Fruit fly (Drosophila melanogaster): Measurements from ENCODE around the gene Prosalpha2.

Gene Prosalpha2

dm6 chr3R:12402935-12403334 is 28.2 kb upstream of the Prosalpha2 start (continued):
- TF ChIP-seq H2.0 (GFP tag; IDR thresholded peaks at IDR 0.05) (peak; percentile 96), cato (GFP tag; optimal IDR thresholded peaks at IDR 0.05; ENCODE audit: borderline replicate concordance) (peak; percentile 94), jumu (GFP tag; optimal IDR thresholded peaks at IDR 0.05) (peak; percentile 88), ranshi (GFP tag; IDR thresholded peaks at IDR 0.05) (peak; percentile 96), CG31441 (GFP tag; IDR thresholded peaks at IDR 0.05) (peak; percentile 99), nerfin-1 (tag; optimal IDR thresholded peaks at IDR 0.05) (peak; percentile 98), YL-1 (GFP tag; optimal IDR thresholded peaks at IDR 0.05) (peak; percentile 91), CG11560 (tag; IDR thresholded peaks at IDR 0.05) (peak; percentile 65; the same call in 2 of the 3 replicates), CG7839 (tag; optimal IDR thresholded peaks at IDR 0.05) (peak; percentile 99), ssp (GFP tag; IDR thresholded peaks at IDR 0.05) (peak; percentile 76), Opbp (GFP tag; IDR thresholded peaks at IDR 0.05; ENCODE audit: partially characterized antibody) (no peak), Sry-β (GFP tag; optimal IDR thresholded peaks at IDR 0.05) (peak; percentile 74), CG18599 (GFP tag; optimal IDR thresholded peaks at IDR 0.05) (peak; percentile 99), HLH54F (GFP tag; optimal IDR thresholded peaks at IDR 0.05) (peak; percentile 89), CG43689 (GFP tag; IDR thresholded peaks at IDR 0.05) (peak; percentile 88), CG12155 (GFP tag; optimal IDR thresholded peaks at IDR 0.05) (peak; percentile 96), CG11398 (GFP tag; optimal IDR thresholded peaks at IDR 0.05) (peak; percentile 88), CG32772 (GFP tag; IDR thresholded peaks at IDR 0.05) (peak; percentile 88), CG15601 (tag; optimal IDR thresholded peaks at IDR 0.05) (peak; percentile 98), Neu2 (GFP tag; optimal IDR thresholded peaks at IDR 0.05; ENCODE audit: borderline replicate concordance) (peak; percentile 86), CG9215 (GFP tag; IDR thresholded peaks at IDR 0.05) (peak; percentile 80; the same call in 1 of the 2 replicates), Dip3 (GFP tag; optimal IDR thresholded peaks at IDR 0.05) (peak; percentile 91), CG17359 (tag; optimal IDR thresholded peaks at IDR 0.05) (peak; percentile 98), CG6791 (GFP tag; IDR thresholded peaks at IDR 0.05; ENCODE audit: partially characterized antibody) (no peak), ttk (GFP tag; IDR thresholded peaks at IDR 0.05) (peak; percentile 93), tll (GFP tag; optimal IDR thresholded peaks at IDR 0.05) (peak in 1 of 2 experiments; percentile 76), CG7987 (GFP tag; optimal IDR thresholded peaks at IDR 0.05) (peak; percentile 96), CG8924 (tag; optimal IDR thresholded peaks at IDR 0.05) (peak; percentile 99), Awh (GFP tag; IDR thresholded peaks at IDR 0.05) (peak; percentile 98), slou (GFP tag; optimal IDR thresholded peaks at IDR 0.05) (peak; percentile 86), CG30020 (tag; optimal IDR thresholded peaks at IDR 0.05) (peak; percentile 90), Six4 (GFP tag; optimal IDR thresholded peaks at IDR 0.05) (peak; percentile 99), CG13287 (GFP tag; IDR thresholded peaks at IDR 0.05; ENCODE audit: partially characterized antibody) (peak; percentile 71; the same call in 1 of the 2 replicates), hb (GFP tag; IDR thresholded peaks at IDR 0.05; ENCODE audit: partially characterized antibody) (no peak), Nf-YC (tag; optimal IDR thresholded peaks at IDR 0.05) (peak; percentile 92), tio (GFP tag; optimal IDR thresholded peaks at IDR 0.05) (no peak), Doc2 (GFP tag; IDR thresholded peaks at IDR 0.05) (no peak), Bteb2 (GFP tag; optimal IDR thresholded peaks at IDR 0.05) (peak; percentile 96), wek (GFP tag; optimal IDR thresholded peaks at IDR 0.05) (peak; percentile 92), odd (GFP tag; optimal IDR thresholded peaks at IDR 0.05) (peak; percentile 96), Hsf (GFP tag; optimal IDR thresholded peaks at IDR 0.05) (peak; percentile 97), klu (GFP tag; IDR thresholded peaks at IDR 0.05) (peak; percentile 86), fd96Cb (tag; optimal IDR thresholded peaks at IDR 0.05) (peak; percentile 99), Sin3A (optimal IDR thresholded peaks at IDR 0.05) (no peak), ab (GFP tag; optimal IDR thresholded peaks at IDR 0.05) (peak; percentile 73), CG13775 (GFP tag; optimal IDR thresholded peaks at IDR 0.05) (peak; percentile 96), CG4360 (GFP tag; IDR thresholded peaks at IDR 0.05) (peak; percentile 82), CG4707 (GFP tag; optimal IDR thresholded peaks at IDR 0.05) (peak; percentile 94), CG14014 (GFP tag; IDR thresholded peaks at IDR 0.05) (peak; percentile 97), phol (tag; optimal IDR thresholded peaks at IDR 0.05) (peak; percentile 99), ERR (GFP tag; optimal IDR thresholded peaks at IDR 0.05) (peak; percentile 92)

Data from whole organism, embryonic.